Fruit fly (Drosophila melanogaster): ENCODE measurements around the gene CG45081.

dm6 chr3L:19280283-19280682 is 14.4 kb downstream of the CG45081 start:
- TF ChIP-seq CG9948 (tag; optimal IDR thresholded peaks at IDR 0.05) (no peak), CG13204 (GFP tag; optimal IDR thresholded peaks at IDR 0.05) (no peak), D1 (tag; optimal IDR thresholded peaks at IDR 0.05) (no peak), Pif1B (GFP tag; optimal IDR thresholded peaks at IDR 0.05) (no peak), CG10348 (GFP tag; IDR thresholded peaks at IDR 0.05) (no peak)
